Fruit fly (Drosophila melanogaster) whole organism: ENCODE data around the gene CG32040.

ENCODE experiments used
- CG8478 ChIP-seq: fragments of >200 bp; optimal IDR thresholded peaks from 2 replicates; lab custom pipeline; 2018; ENCODE audit warnings: inconsistent platforms
- Dll ChIP-seq: fragments of >200 bp; optimal IDR thresholded peaks from 2 replicates; lab custom pipeline; 2017
- pan ChIP-seq: fragments of >200 bp; optimal IDR thresholded peaks from 2 replicates; lab custom pipeline; 2017
- psq ChIP-seq: fragments of >200 bp; optimal IDR thresholded peaks from 2 replicates; lab custom pipeline; 2017
- usp ChIP-seq: fragments of >200 bp; optimal IDR thresholded peaks from 2 replicates; lab custom pipeline; 2017; ENCODE audit warnings: missing biosample characterization, missing genetic modification characterization, mixed read lengths

Gene CG32040

DNA sequence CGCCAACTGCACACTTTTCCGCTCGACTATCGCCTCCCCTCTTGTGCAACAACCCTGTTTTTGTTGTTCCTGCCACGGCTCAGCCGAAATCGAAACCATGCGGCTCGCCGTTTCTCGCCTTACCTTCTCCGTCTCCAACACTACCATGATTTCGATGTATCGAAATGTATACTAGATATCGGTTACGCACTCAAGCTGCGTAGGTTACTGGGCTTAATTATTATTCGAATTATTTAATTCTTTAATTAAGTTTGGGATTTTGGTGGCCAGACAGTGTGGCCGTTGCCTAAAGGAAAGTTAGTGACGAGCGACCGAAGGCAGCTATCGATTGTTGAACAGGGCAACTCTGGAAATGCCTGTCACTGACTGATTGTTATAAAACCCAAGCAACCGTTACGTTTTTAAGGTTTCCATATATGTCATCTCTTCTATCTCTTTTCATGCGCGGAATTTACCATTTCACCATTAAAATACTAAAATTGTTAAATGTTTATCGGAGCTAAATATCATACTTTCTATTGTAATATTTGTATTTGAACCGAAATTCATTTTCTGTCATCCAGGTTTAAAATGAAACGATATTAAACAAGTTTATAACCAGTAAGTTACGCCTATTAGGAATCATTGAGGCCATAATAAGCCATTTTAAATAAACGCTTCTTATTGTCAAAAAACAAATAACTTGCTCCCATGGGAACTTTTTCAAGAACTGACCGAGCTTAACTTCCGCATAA is 48.5 kb downstream of the CG32040 start, which contains the start of gene eIF4E1:
TSS of gene eIF4E1 (minus strand) at position 304 of the 734 bp plus-strand sequence.
- no peak for TF ChIP-seq psq
- TF ChIP-seq usp, result no peak
- no peak for TF ChIP-seq pan

DNA sequence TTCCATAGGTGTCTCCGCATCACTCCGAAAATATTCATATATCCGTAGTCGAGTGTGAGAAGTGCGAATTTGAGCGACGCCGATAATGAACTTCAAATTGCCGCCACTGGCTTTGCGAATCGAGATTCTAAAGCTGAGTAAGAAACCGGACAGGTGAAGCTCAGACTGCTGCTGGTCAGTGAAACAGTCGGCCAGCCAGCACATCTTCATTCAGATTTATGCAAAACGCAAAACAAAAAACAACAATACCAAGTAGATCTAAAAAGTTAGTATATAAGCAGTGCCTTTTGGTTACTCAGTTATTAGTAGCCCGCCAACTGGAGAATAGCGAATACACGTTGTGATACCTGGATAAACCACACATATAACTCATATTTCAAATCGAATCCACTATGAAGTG is 50.7 kb downstream of the CG32040 start, which contains the start of gene Cpr67B:
TSS of gene Cpr67B (plus strand) at position 301 of the 400 bp plus-strand sequence.
- TF ChIP-seq psq (no peak), usp (no peak), pan (no peak), CG8478 (lab: Kevin White, UChicago) (no peak), Dll (no peak)
